Fruit fly (Drosophila melanogaster) whole organism, embryonic: ENCODE measurements around the gene Acyp2.

Experiments used
- Antp ChIP-seq: fragments of 200-800 bp; sonication (Bioruptor generic); optimal IDR thresholded peaks from 3 replicates; lab custom pipeline; 2016; ENCODE audit warnings: missing biosample characterization, missing genetic modification characterization
- CG10321 ChIP-seq: fragments of 200-800 bp; sonication (Bioruptor generic); IDR thresholded peaks from 2 replicates; pipeline ENCODE4 v1.3.6; 2022; ENCODE audit warnings: missing biosample characterization, missing genetic modification characterization
- CG11085 ChIP-seq: fragments of 200-800 bp; sonication (Bioruptor generic); IDR thresholded peaks from 2 replicates; pipeline ENCODE4 v1.3.6; 2022; ENCODE audit warnings: missing biosample characterization, missing genetic modification characterization
- CG11456 ChIP-seq: fragments of 200-800 bp; sonication (Bioruptor generic); IDR thresholded peaks from 3 replicates; pipeline ENCODE4 v1.3.6; 2022; ENCODE audit warnings: missing biosample characterization, missing genetic modification characterization
- CG12155 ChIP-seq: fragments of 200-800 bp; sonication (Bioruptor generic); optimal IDR thresholded peaks from 3 replicates; lab custom pipeline; 2016; ENCODE audit warnings: missing biosample characterization, missing genetic modification characterization
- CG12659 ChIP-seq: fragments of 200-800 bp; sonication (Bioruptor generic); optimal IDR thresholded peaks from 3 replicates; lab custom pipeline; 2017; ENCODE audit warnings: mild to moderate bottlenecking, missing biosample characterization, missing genetic modification reagents, missing genetic modification characterization
- CG14860 ChIP-seq: fragments of 200-800 bp; sonication (Bioruptor generic); IDR thresholded peaks from 3 replicates; pipeline ENCODE4 v1.3.6; 2022; ENCODE audit warnings: missing biosample characterization, missing genetic modification characterization; ENCODE audit not compliant: partially characterized antibody
- CG15073 ChIP-seq: fragments of 200-800 bp; sonication (Bioruptor generic); optimal IDR thresholded peaks from 2 replicates; lab custom pipeline; 2016; ENCODE audit warnings: missing biosample characterization, missing genetic modification characterization
- CG15269 ChIP-seq: fragments of 200-800 bp; sonication (Bioruptor generic); optimal IDR thresholded peaks from 2 replicates; lab custom pipeline; 2018; ENCODE audit warnings: missing biosample characterization, mild to moderate bottlenecking, missing genetic modification characterization, moderate library complexity
- CG16863 ChIP-seq: fragments of 200-800 bp; sonication (Bioruptor generic); optimal IDR thresholded peaks from 3 replicates; lab custom pipeline; 2016; ENCODE audit warnings: missing biosample characterization, missing genetic modification characterization
- CG17568 ChIP-seq: fragments of 200-800 bp; sonication (Bioruptor generic); optimal IDR thresholded peaks from 2 replicates; lab custom pipeline; 2018; ENCODE audit warnings: missing biosample characterization, mild to moderate bottlenecking, missing genetic modification characterization, moderate library complexity
- CG1792 ChIP-seq: fragments of 200-800 bp; sonication (Bioruptor generic); optimal IDR thresholded peaks from 2 replicates; lab custom pipeline; 2016; ENCODE audit warnings: missing biosample characterization, missing genetic modification characterization
- CG18262 ChIP-seq: fragments of 200-800 bp; optimal IDR thresholded peaks from 3 replicates; lab custom pipeline; 2019; ENCODE audit warnings: missing biosample characterization, mild to moderate bottlenecking, missing genetic modification characterization, moderate library complexity
- CG18476 ChIP-seq: fragments of 200-800 bp; sonication (Bioruptor generic); optimal IDR thresholded peaks from 2 replicates; lab custom pipeline; 2016; ENCODE audit warnings: missing biosample characterization, mild to moderate bottlenecking, missing genetic modification characterization
- CG30403 ChIP-seq: fragments of 200-800 bp; sonication (Bioruptor generic); optimal IDR thresholded peaks from 3 replicates; lab custom pipeline; 2016; ENCODE audit warnings: missing biosample characterization, missing genetic modification characterization
- CG30431 ChIP-seq: fragments of 200-800 bp; sonication (Bioruptor generic); optimal IDR thresholded peaks from 2 replicates; lab custom pipeline; 2017; ENCODE audit warnings: missing biosample characterization, missing genetic modification characterization
- CG3163 ChIP-seq: fragments of 200-800 bp; sonication (Bioruptor generic); optimal IDR thresholded peaks from 3 replicates; lab custom pipeline; 2016; ENCODE audit warnings: missing biosample characterization, missing genetic modification characterization
- CG4360 ChIP-seq: fragments of 200-800 bp; sonication (Bioruptor generic); IDR thresholded peaks from 2 replicates; pipeline ENCODE4 v1.3.6; 2022; ENCODE audit warnings: missing biosample characterization, missing genetic modification characterization
- CG4404 ChIP-seq: fragments of 200-800 bp; sonication (Bioruptor generic); IDR thresholded peaks from 2 replicates; pipeline ENCODE4 v1.3.6; 2022; ENCODE audit warnings: missing biosample characterization, missing genetic modification characterization
- CG4617 ChIP-seq: fragments of 200-800 bp; sonication (Bioruptor generic); optimal IDR thresholded peaks from 3 replicates; lab custom pipeline; 2016; ENCODE audit warnings: missing biosample characterization, missing genetic modification characterization, borderline replicate concordance
- CG6175 ChIP-seq: fragments of 200-800 bp; sonication (Bioruptor generic); IDR thresholded peaks from 3 replicates; pipeline ENCODE4 v1.3.6; 2022; ENCODE audit warnings: missing biosample characterization, missing genetic modification characterization
- CG9797 ChIP-seq: fragments of 200-800 bp; sonication (Bioruptor generic); optimal IDR thresholded peaks from 3 replicates; lab custom pipeline; 2018; ENCODE audit warnings: missing biosample characterization, mild to moderate bottlenecking, missing genetic modification characterization
- D19A ChIP-seq: fragments of 200-800 bp; optimal IDR thresholded peaks from 3 replicates; lab custom pipeline; 2019; ENCODE audit warnings: missing biosample characterization, mild to moderate bottlenecking, missing genetic modification characterization, moderate library complexity
- Dad ChIP-seq: fragments of 200-800 bp; sonication (Bioruptor generic); optimal IDR thresholded peaks from 3 replicates; lab custom pipeline; 2016; ENCODE audit warnings: missing biosample characterization, missing genetic modification characterization
- Dll ChIP-seq: fragments of 200-800 bp; sonication (Bioruptor generic); IDR thresholded peaks from 4 replicates; pipeline ENCODE4 v1.3.6; 2022; ENCODE audit warnings: missing biosample characterization, missing genetic modification characterization; ENCODE audit not compliant: partially characterized antibody
- Elba2 ChIP-seq: fragments of 200-800 bp; sonication (Bioruptor generic); optimal IDR thresholded peaks from 3 replicates; lab custom pipeline; 2016; ENCODE audit warnings: missing biosample characterization, missing genetic modification characterization
- Ets97D ChIP-seq: fragments of 200-800 bp; sonication (Bioruptor generic); optimal IDR thresholded peaks from 3 replicates; lab custom pipeline; 2016; ENCODE audit warnings: missing biosample characterization, missing genetic modification characterization
- Hey ChIP-seq: fragments of 200-800 bp; sonication (Bioruptor generic); optimal IDR thresholded peaks from 3 replicates; lab custom pipeline; 2018; ENCODE audit warnings: missing biosample characterization, mild to moderate bottlenecking, missing genetic modification characterization
- Lhr ChIP-seq: fragments of 200-800 bp; sonication (Bioruptor generic); optimal IDR thresholded peaks from 3 replicates; lab custom pipeline; 2017; ENCODE audit warnings: mild to moderate bottlenecking, missing biosample characterization, missing genetic modification reagents, missing genetic modification characterization
- MBD-R2 ChIP-seq: fragments of 200-800 bp; sonication (Bioruptor generic); IDR thresholded peaks from 2 replicates; pipeline ENCODE4 v1.3.6; 2022; ENCODE audit warnings: missing biosample characterization, missing genetic modification characterization
- MESR4 ChIP-seq: fragments of 200-800 bp; sonication (Bioruptor generic); optimal IDR thresholded peaks from 2 replicates; lab custom pipeline; 2018; ENCODE audit warnings: missing biosample characterization, mild to moderate bottlenecking, missing genetic modification characterization, moderate library complexity
- Myb ChIP-seq: fragments of 200-800 bp; sonication (Bioruptor generic); optimal IDR thresholded peaks from 2 replicates; lab custom pipeline; 2016; ENCODE audit warnings: missing biosample characterization, missing genetic modification characterization
- NC2β ChIP-seq: fragments of 200-800 bp; sonication (Bioruptor generic); optimal IDR thresholded peaks from 2 replicates; lab custom pipeline; 2016; ENCODE audit warnings: missing biosample characterization, missing genetic modification characterization
- Nf-YA ChIP-seq: fragments of 200-800 bp; sonication (Bioruptor generic); IDR thresholded peaks from 2 replicates; pipeline ENCODE4 v1.3.6; 2022; ENCODE audit warnings: missing biosample characterization, missing genetic modification characterization
- Spps ChIP-seq: fragments of 200-800 bp; sonication (Bioruptor generic); optimal IDR thresholded peaks from 2 replicates; lab custom pipeline; 2018; ENCODE audit warnings: missing biosample characterization, mild to moderate bottlenecking, missing genetic modification characterization
- Vsx1 ChIP-seq: fragments of 200-800 bp; sonication (Bioruptor generic); optimal IDR thresholded peaks from 2 replicates; lab custom pipeline; 2017; ENCODE audit warnings: missing biosample characterization, mild to moderate bottlenecking, missing genetic modification characterization, missing genetic modification reagents
- abd-A ChIP-seq: fragments of 200-800 bp; sonication (Bioruptor generic); optimal IDR thresholded peaks from 3 replicates; lab custom pipeline; 2019; ENCODE audit warnings: missing biosample characterization, mild to moderate bottlenecking, missing genetic modification characterization, moderate library complexity
- ap ChIP-seq: fragments of 200-800 bp; sonication (Bioruptor generic); IDR thresholded peaks from 2 replicates; pipeline ENCODE4 v1.3.6; 2022; ENCODE audit warnings: missing biosample characterization, missing genetic modification characterization
- caup ChIP-seq: fragments of 200-800 bp; sonication (Bioruptor generic); optimal IDR thresholded peaks from 3 replicates; lab custom pipeline; 2017; ENCODE audit warnings: missing biosample characterization, mild to moderate bottlenecking, missing genetic modification characterization, moderate library complexity; ENCODE audit not compliant: severe bottlenecking
- crol ChIP-seq: fragments of 200-800 bp; sonication (Bioruptor generic); IDR thresholded peaks from 2 replicates; pipeline ENCODE4 v1.3.6; 2022; ENCODE audit warnings: missing biosample characterization, missing genetic modification characterization
- fd96Cb ChIP-seq: fragments of 200-800 bp; sonication (Bioruptor generic); optimal IDR thresholded peaks from 2 replicates; lab custom pipeline; 2018; ENCODE audit warnings: missing biosample characterization, mild to moderate bottlenecking, missing genetic modification characterization, moderate library complexity
- grn ChIP-seq: fragments of 200-800 bp; sonication (Bioruptor generic); optimal IDR thresholded peaks from 3 replicates; lab custom pipeline; 2017; ENCODE audit warnings: missing biosample characterization, missing genetic modification characterization
- nom ChIP-seq: fragments of 200-800 bp; sonication (Bioruptor generic); optimal IDR thresholded peaks from 2 replicates; lab custom pipeline; 2017; ENCODE audit warnings: missing biosample characterization, missing genetic modification characterization, mild to moderate bottlenecking, moderate library complexity, missing genetic modification reagents
- oc ChIP-seq: fragments of 200-800 bp; sonication (Bioruptor generic); optimal IDR thresholded peaks from 2 replicates; lab custom pipeline; 2018; ENCODE audit warnings: missing biosample characterization, mild to moderate bottlenecking, missing genetic modification characterization, moderate library complexity
- prd ChIP-seq, 3 experiments: fragments of >200 bp in 2 of 3; fragments of 200-800 bp in 1 of 3; sonication (Bioruptor generic) in 1 of 3; optimal IDR thresholded peaks in 2 of 3; IDR thresholded peaks in 1 of 3; 2 replicates in 2 of 3; 3 replicates in 1 of 3; pipeline versions ENCODE4 v1.3.6 to Lab custom; 2017 to 2022; ENCODE audit warnings: missing biosample characterization in 1 of 3, missing genetic modification characterization in 1 of 3
- psq ChIP-seq: fragments of 200-800 bp; sonication (Bioruptor generic); optimal IDR thresholded peaks from 2 replicates; lab custom pipeline; 2017; ENCODE audit warnings: missing biosample characterization, missing genetic modification characterization
- sd ChIP-seq: fragments of 200-800 bp; sonication (Bioruptor generic); optimal IDR thresholded peaks from 3 replicates; lab custom pipeline; 2018; ENCODE audit warnings: missing biosample characterization, mild to moderate bottlenecking, missing genetic modification characterization, moderate library complexity
- slbo ChIP-seq: fragments of 200-800 bp; sonication (Bioruptor generic); IDR thresholded peaks from 2 replicates; pipeline ENCODE4 v1.3.6; 2022; ENCODE audit warnings: missing biosample characterization, missing genetic modification characterization
- trh ChIP-seq: fragments of 200-800 bp; sonication (Bioruptor generic); optimal IDR thresholded peaks from 2 replicates; lab custom pipeline; 2016; ENCODE audit warnings: missing biosample characterization, missing genetic modification characterization
- zfh2 ChIP-seq: fragments of 200-800 bp; sonication (Bioruptor generic); optimal IDR thresholded peaks from 2 replicates; lab custom pipeline; 2016; ENCODE audit warnings: missing biosample characterization, missing genetic modification characterization

Gene Acyp2

DNA sequence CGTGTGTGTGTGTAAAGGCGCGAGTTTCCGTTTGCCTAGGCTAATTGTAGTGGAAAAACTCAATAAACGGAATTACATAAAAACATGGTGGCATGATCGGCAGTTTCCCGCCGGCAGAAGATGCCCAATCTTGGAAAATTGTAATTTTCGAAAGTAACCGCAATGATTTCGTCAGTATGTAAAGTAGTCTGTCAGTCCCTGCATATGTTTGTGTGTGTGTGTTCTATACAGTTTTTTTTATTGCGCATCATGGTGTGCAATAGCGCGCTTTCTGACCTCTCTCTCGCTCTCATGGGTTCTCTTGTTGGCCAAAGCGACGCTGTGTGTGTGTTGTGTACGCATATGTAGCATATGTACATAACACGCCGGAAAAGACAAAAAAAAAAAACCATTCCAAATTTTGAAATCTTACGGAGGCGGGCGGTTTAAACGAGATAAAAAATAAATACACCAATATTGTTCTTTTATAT is 1.8 kb downstream of the Acyp2 start (continued):
- TF ChIP-seq MBD-R2 (GFP tag; lab: Robert Waterston, UW) (peak; percentile 34; the same call in 1 of the 2 replicates), CG15073 (no peak), Antp (GFP tag; lab: Kevin White, UChicago) (no peak), CG12659 (GFP tag; lab: Kevin White, UChicago) (peak; percentile 41), Hey (tag; lab: Kevin White, UChicago) (peak; percentile 24), Vsx1 (GFP tag; lab: Kevin White, UChicago) (peak; percentile 61), Elba2 (GFP tag; lab: Kevin White, UChicago) (no peak), CG3163 (GFP tag; lab: Kevin White, UChicago) (no peak), psq (peak; percentile 8), CG1792 (GFP tag; lab: Kevin White, UChicago) (peak; percentile 3), sd (tag; lab: Kevin White, UChicago) (no peak), CG9797 (GFP tag; lab: Kevin White, UChicago) (no peak), NC2β (GFP tag; lab: Kevin White, UChicago) (no peak), fd96Cb (tag; lab: Kevin White, UChicago) (no peak), caup (GFP tag; lab: Kevin White, UChicago) (peak; percentile 45), CG18476 (no peak), Spps (tag; lab: Kevin White, UChicago) (no peak), slbo (GFP tag; lab: Robert Waterston, UW) (peak; percentile 27; the same call in 1 of the 2 replicates), Myb (GFP tag; lab: Kevin White, UChicago) (no peak), crol (GFP tag; lab: Robert Waterston, UW) (no peak), CG17568 (GFP tag; lab: Kevin White, UChicago) (no peak), prd (optimal IDR thresholded peaks at IDR 0.05; lab: Kevin White, UChicago) (no peak), prd (GFP tag; IDR thresholded peaks at IDR 0.05; lab: Robert Waterston, UW) (0 out of 3 replicates have a peak, but pooled peaks have one; percentile 14), trh (GFP tag; lab: Kevin White, UChicago) (no peak), oc (tag; lab: Kevin White, UChicago) (no peak), Ets97D (no peak), CG12155 (GFP tag; lab: Kevin White, UChicago) (peak; percentile 5), zfh2 (peak; percentile 11), Dll (GFP tag; lab: Robert Waterston, UW) (no peak), CG10321 (GFP tag; lab: Robert Waterston, UW) (peak; percentile 69), CG4360 (no peak), MESR4 (GFP tag; lab: Kevin White, UChicago) (peak; percentile 25), CG14860 (GFP tag; lab: Robert Waterston, UW) (no peak), CG6175 (no peak), CG18262 (tag; lab: Kevin White, UChicago) (peak; percentile 14), abd-A (tag; lab: Kevin White, UChicago) (no peak), grn (no peak), CG30403 (GFP tag; lab: Kevin White, UChicago) (no peak), CG4404 (GFP tag; lab: Robert Waterston, UW) (no peak), CG30431 (GFP tag; lab: Kevin White, UChicago) (no peak), D19A (no peak), Nf-YA (GFP tag; lab: Robert Waterston, UW) (no peak), ap (GFP tag; lab: Robert Waterston, UW) (no peak), CG15269 (tag; lab: Kevin White, UChicago) (peak; percentile 49), Dad (GFP tag; lab: Kevin White, UChicago) (peak; percentile 10), CG4617 (GFP tag; lab: Kevin White, UChicago) (peak; percentile 30), CG16863 (peak; percentile 51), CG11456 (GFP tag; lab: Robert Waterston, UW) (0 out of 3 replicates have a peak, but pooled peaks have one; percentile 4), CG11085 (GFP tag; lab: Robert Waterston, UW) (no peak), nom (GFP tag; lab: Kevin White, UChicago) (peak; percentile 53), Lhr (GFP tag; lab: Kevin White, UChicago) (peak; percentile 39)
